In genomic region chr3R:10893327-10893726, dm6 we compare ENCODE assay signal across 5 fruit fly cellular contexts.
TF ChIP-seq lines count a peak whose summit lies in the region.

Gene CG6621 (minus strand): TSS chr3R:10893531.

- TF ChIP-seq CTCF in S2 (optimal IDR thresholded peaks at IDR 0.05; lab: Kevin White, UChicago): peak; percentile 50 to 68
- TF ChIP-seq CTCF in whole organism, embryonic (GFP tag; optimal IDR thresholded peaks at IDR 0.05; lab: Kevin White, UChicago): peak; percentile 66

TF ChIP-seq in whole organism, adult, 20 proteins besides CTCF, POLR2A, EP300 and RAD21:
- TF ChIP-seq Mnt (GFP tag; optimal IDR thresholded peaks at IDR 0.05; lab: Kevin White, UChicago) (peak; percentile 4), CG14711 (tag; optimal IDR thresholded peaks at IDR 0.05; lab: Kevin White, UChicago) (peak; percentile 93), Crg-1 (GFP tag; optimal IDR thresholded peaks at IDR 0.05; lab: Kevin White, UChicago) (no peak), tj (GFP tag; optimal IDR thresholded peaks at IDR 0.05; lab: Kevin White, UChicago) (no peak), bab1 (GFP tag; optimal IDR thresholded peaks at IDR 0.05; lab: Kevin White, UChicago) (peak; percentile 7), cic (GFP tag; optimal IDR thresholded peaks at IDR 0.05; lab: Kevin White, UChicago) (no peak), CG1620 (GFP tag; optimal IDR thresholded peaks at IDR 0.05; lab: Kevin White, UChicago) (no peak), ovo (GFP tag; optimal IDR thresholded peaks at IDR 0.05; lab: Kevin White, UChicago) (no peak), CG7101 (tag; optimal IDR thresholded peaks at IDR 0.05; lab: Kevin White, UChicago) (no peak), CG33017 (tag; optimal IDR thresholded peaks at IDR 0.05; lab: Kevin White, UChicago) (no peak), cnc (optimal IDR thresholded peaks at IDR 0.05; lab: Kevin White, UChicago) (no peak), CG5204 (GFP tag; optimal IDR thresholded peaks at IDR 0.05; lab: Kevin White, UChicago) (no peak), toe (GFP tag; optimal IDR thresholded peaks at IDR 0.05; lab: Kevin White, UChicago) (no peak), CG7045 (GFP tag; optimal IDR thresholded peaks at IDR 0.05; lab: Kevin White, UChicago) (no peak), pad (GFP tag; optimal IDR thresholded peaks at IDR 0.05; lab: Kevin White, UChicago) (peak; percentile 2), Hr96 (GFP tag; optimal IDR thresholded peaks at IDR 0.05; lab: Kevin White, UChicago) (no peak)
TF ChIP-seq in whole organism, adult: peak in this region for 4.

TF ChIP-seq in whole organism, embryonic, 481 proteins besides CTCF, POLR2A, EP300 and RAD21 (continues in another document):
- peak; percentile 78 for TF ChIP-seq E2f2 (GFP tag; IDR thresholded peaks at IDR 0.05; lab: Robert Waterston, UW)
- no peak for TF ChIP-seq Atf-2 (GFP tag; optimal IDR thresholded peaks at IDR 0.05; lab: Kevin White, UChicago)
- peak; percentile 58 for TF ChIP-seq CoRest (tag; optimal IDR thresholded peaks at IDR 0.05; lab: Kevin White, UChicago)
- no peak for TF ChIP-seq NK7.1 (GFP tag; optimal IDR thresholded peaks at IDR 0.05; lab: Kevin White, UChicago)
- peak; percentile 89 for TF ChIP-seq sens (GFP tag; lab: Kevin White, UChicago)
- no peak for TF ChIP-seq CG14441 (GFP tag; IDR thresholded peaks at IDR 0.05; lab: Robert Waterston, UW)
- peak; percentile 93 for TF ChIP-seq Med (GFP tag; lab: Kevin White, UChicago)
- TF ChIP-seq ems (GFP tag; optimal IDR thresholded peaks at IDR 0.05; lab: Kevin White, UChicago): peak; percentile 46
- TF ChIP-seq BEAF-32 (GFP tag; optimal IDR thresholded peaks at IDR 0.05; lab: Kevin White, UChicago): peak; percentile 74
- TF ChIP-seq CG4360 (GFP tag; IDR thresholded peaks at IDR 0.05; lab: Robert Waterston, UW): no peak
- TF ChIP-seq CrebB (tag; optimal IDR thresholded peaks at IDR 0.05; lab: Kevin White, UChicago): no peak
- TF ChIP-seq dpn (GFP tag; optimal IDR thresholded peaks at IDR 0.05; lab: Kevin White, UChicago): peak in 1 of 2 experiments; percentile 10
- peak; percentile 42; the same call in 1 of the 2 replicates for TF ChIP-seq vvl (GFP tag; IDR thresholded peaks at IDR 0.05; lab: Robert Waterston, UW)
- TF ChIP-seq CG12942 (GFP tag; optimal IDR thresholded peaks at IDR 0.05; lab: Kevin White, UChicago): no peak
- TF ChIP-seq danr (GFP tag; IDR thresholded peaks at IDR 0.05; lab: Robert Waterston, UW): no peak
- TF ChIP-seq Opbp (GFP tag; IDR thresholded peaks at IDR 0.05; lab: Robert Waterston, UW; ENCODE audit: partially characterized antibody): peak; percentile 79
- TF ChIP-seq ham (GFP tag; IDR thresholded peaks at IDR 0.05; lab: Robert Waterston, UW): no peak
- TF ChIP-seq bbx (GFP tag; IDR thresholded peaks at IDR 0.05; lab: Robert Waterston, UW; ENCODE audit: partially characterized antibody): peak; percentile 26; the same call in 1 of the 2 replicates
- no peak for TF ChIP-seq ftz-f1 (GFP tag; optimal IDR thresholded peaks at IDR 0.05; lab: Kevin White, UChicago)
- peak; percentile 56 for TF ChIP-seq CG9609 (GFP tag; optimal IDR thresholded peaks at IDR 0.05; lab: Kevin White, UChicago)
- peak; percentile 82 for TF ChIP-seq YL-1 (GFP tag; optimal IDR thresholded peaks at IDR 0.05; lab: Kevin White, UChicago)
- no peak for TF ChIP-seq CG8281 (tag; optimal IDR thresholded peaks at IDR 0.05; lab: Kevin White, UChicago)
- TF ChIP-seq CG10209 (GFP tag; optimal IDR thresholded peaks at IDR 0.05; lab: Kevin White, UChicago): no peak
- TF ChIP-seq Hand (GFP tag; optimal IDR thresholded peaks at IDR 0.05; lab: Kevin White, UChicago): no peak
- TF ChIP-seq CG9932 (GFP tag; IDR thresholded peaks at IDR 0.05; lab: Robert Waterston, UW): peak; percentile 48; the same call in 1 of the 2 replicates
- TF ChIP-seq klu (GFP tag; IDR thresholded peaks at IDR 0.05; lab: Robert Waterston, UW): no peak

TF ChIP-seq in whole organism, prepupa, 60 proteins besides CTCF, POLR2A, EP300 and RAD21:
- TF ChIP-seq CG31627 (GFP tag; optimal IDR thresholded peaks at IDR 0.05; lab: Kevin White, UChicago) (peak; percentile 15), CG3919 (GFP tag; optimal IDR thresholded peaks at IDR 0.05; lab: Kevin White, UChicago) (no peak), CG15336 (GFP tag; IDR thresholded peaks at IDR 0.05; lab: Robert Waterston, UW) (no peak), CG8632 (GFP tag; optimal IDR thresholded peaks at IDR 0.05; lab: Kevin White, UChicago) (no peak), CG8319 (GFP tag; optimal IDR thresholded peaks at IDR 0.05; lab: Kevin White, UChicago) (no peak)

TF ChIP-seq in whole organism, wandering third instar larva, 38 proteins besides CTCF, POLR2A, EP300 and RAD21:
- TF ChIP-seq lola (GFP tag; optimal IDR thresholded peaks at IDR 0.05; lab: Kevin White, UChicago) (no peak), psq (GFP tag; optimal IDR thresholded peaks at IDR 0.05; lab: Kevin White, UChicago) (no peak), Rel (GFP tag; optimal IDR thresholded peaks at IDR 0.05; lab: Kevin White, UChicago) (no peak), Rel (tag; optimal IDR thresholded peaks at IDR 0.05; lab: Kevin White, UChicago) (peak; percentile 63), HLH106 (tag; optimal IDR thresholded peaks at IDR 0.05; lab: Kevin White, UChicago) (peak; percentile 10), Vsx2 (GFP tag; optimal IDR thresholded peaks at IDR 0.05; lab: Kevin White, UChicago; ENCODE audit: partially characterized antibody) (peak; percentile 44), dl (GFP tag; optimal IDR thresholded peaks at IDR 0.05; lab: Kevin White, UChicago; ENCODE audit: insufficient read depth in 1 of 2, partially characterized antibody in 2 of 2) (peak in 1 of 2 experiments; percentile 33), dsf (GFP tag; optimal IDR thresholded peaks at IDR 0.05; lab: Kevin White, UChicago; ENCODE audit: borderline replicate concordance) (no peak), CG9705 (GFP tag; optimal IDR thresholded peaks at IDR 0.05; lab: Kevin White, UChicago) (no peak)
